Fruit fly (Drosophila melanogaster): Measurements from ENCODE around the gene BI-1.
A peak's percentile ranks its signal among the peaks of the same experiment; 100 is the strongest.

BI-1 gene

dm6 chr3L:8308891-8309352 lies at the start of gene BI-1 (continued):
- TF ChIP-seq Hr4 (GFP tag; optimal IDR thresholded peaks at IDR 0.05), result no peak
- TF ChIP-seq Eip93F (GFP tag; optimal IDR thresholded peaks at IDR 0.05), result no peak
- TF ChIP-seq Gug (GFP tag; IDR thresholded peaks at IDR 0.05), result no peak
- no peak for TF ChIP-seq CG6163 (GFP tag; IDR thresholded peaks at IDR 0.05)
- no peak for TF ChIP-seq OdsH (GFP tag; optimal IDR thresholded peaks at IDR 0.05)
- no peak for TF ChIP-seq Eip75B (GFP tag; optimal IDR thresholded peaks at IDR 0.05)
- TF ChIP-seq Ets21C (GFP tag; optimal IDR thresholded peaks at IDR 0.05), result no peak
- peak; percentile 22 for TF ChIP-seq CG31627 (GFP tag; optimal IDR thresholded peaks at IDR 0.05)

dm6 chr3L:8358138-8358537 lies 49.4 kb upstream of the BI-1 start:
- no peak for TF ChIP-seq CG10631 (GFP tag; optimal IDR thresholded peaks at IDR 0.05)
- TF ChIP-seq CG16779 (tag; optimal IDR thresholded peaks at IDR 0.05), result peak; percentile 39
- TF ChIP-seq dac (GFP tag; optimal IDR thresholded peaks at IDR 0.05), result no peak
- TF ChIP-seq CG6854 (GFP tag; optimal IDR thresholded peaks at IDR 0.05), result no peak
- peak; percentile 48 for TF ChIP-seq spab (GFP tag; optimal IDR thresholded peaks at IDR 0.05)
- TF ChIP-seq eg (GFP tag; IDR thresholded peaks at IDR 0.05), result peak; percentile 52; the same call in 1 of the 3 replicates
- no peak for TF ChIP-seq Eip78C (GFP tag)
- peak; percentile 32 for TF ChIP-seq fd59A (GFP tag; optimal IDR thresholded peaks at IDR 0.05)
- TF ChIP-seq CG8632 (GFP tag; optimal IDR thresholded peaks at IDR 0.05), result no peak
- peak; percentile 36 for TF ChIP-seq cyc (GFP tag; optimal IDR thresholded peaks at IDR 0.05)
- peak; percentile 11 for TF ChIP-seq CG31627 (GFP tag; optimal IDR thresholded peaks at IDR 0.05)
- TF ChIP-seq Hr39 (GFP tag; optimal IDR thresholded peaks at IDR 0.05), result peak; percentile 22
- TF ChIP-seq CG6163 (GFP tag; IDR thresholded peaks at IDR 0.05), result 0 out of 3 replicates have a peak, but pooled peaks have one; percentile 37
- peak; percentile 4 for TF ChIP-seq CG11902 (GFP tag; optimal IDR thresholded peaks at IDR 0.05)
- TF ChIP-seq Ets96B (tag; optimal IDR thresholded peaks at IDR 0.05), result no peak
- peak; percentile 53; the same call in 1 of the 3 replicates for TF ChIP-seq CG8119 (GFP tag; IDR thresholded peaks at IDR 0.05)
- peak; percentile 68 for TF ChIP-seq CG6808 (GFP tag; optimal IDR thresholded peaks at IDR 0.05)
- peak; percentile 16 for TF ChIP-seq CG8319 (GFP tag; optimal IDR thresholded peaks at IDR 0.05)
- TF ChIP-seq CG15336 (GFP tag; IDR thresholded peaks at IDR 0.05), result peak; percentile 60
- peak; percentile 24 for TF ChIP-seq CG7368 (GFP tag; optimal IDR thresholded peaks at IDR 0.05)
- TF ChIP-seq CG11762 (GFP tag; optimal IDR thresholded peaks at IDR 0.05; ENCODE audit: insufficient read depth), result peak; percentile 38
- no peak for TF ChIP-seq Smox (GFP tag; optimal IDR thresholded peaks at IDR 0.05)
- peak; percentile 62 for TF ChIP-seq esn (GFP tag; optimal IDR thresholded peaks at IDR 0.05)
- TF ChIP-seq svp (GFP tag), result peak; percentile 83

dm6 chr3L:8356196-8356595 lies 47.5 kb upstream of the BI-1 start, which contains the start of gene Culd:
TSS of gene Culd (minus strand) at chr3L:8356296.
- TF ChIP-seq Met (GFP tag; optimal IDR thresholded peaks at IDR 0.05) (no peak), CG11294 (GFP tag; IDR thresholded peaks at IDR 0.05) (no peak), topi (GFP tag; optimal IDR thresholded peaks at IDR 0.05) (no peak), pdm3 (GFP tag; optimal IDR thresholded peaks at IDR 0.05) (no peak), CG4318 (GFP tag; optimal IDR thresholded peaks at IDR 0.05) (no peak), Eip75B (GFP tag; optimal IDR thresholded peaks at IDR 0.05) (no peak), CG7368 (GFP tag; optimal IDR thresholded peaks at IDR 0.05) (no peak), Sox15 (GFP tag; optimal IDR thresholded peaks at IDR 0.05) (no peak), Hr38 (GFP tag; optimal IDR thresholded peaks at IDR 0.05) (no peak), CG15336 (GFP tag; IDR thresholded peaks at IDR 0.05) (no peak), svp (GFP tag) (no peak), CG8632 (GFP tag; optimal IDR thresholded peaks at IDR 0.05) (no peak)

dm6 chr3L:8347346-8347745 lies 38.6 kb upstream of the BI-1 start:
- TF ChIP-seq fkh (GFP tag; optimal IDR thresholded peaks at IDR 0.05) (peak; percentile 83), CG8319 (GFP tag; optimal IDR thresholded peaks at IDR 0.05) (no peak)
